Fruit fly (Drosophila melanogaster) whole organism, pupa: ENCODE measurements around the gene CG32814.

Experiments used
- CG13204 ChIP-seq: fragments of 200-800 bp; sonication (Bioruptor generic); optimal IDR thresholded peaks from 2 replicates; lab custom pipeline; 2018; ENCODE audit warnings: missing biosample characterization, mild to moderate bottlenecking, missing genetic modification characterization, moderate library complexity
- CG15710 ChIP-seq: fragments of 200-800 bp; sonication (Bioruptor generic); optimal IDR thresholded peaks from 2 replicates; lab custom pipeline; 2018; ENCODE audit warnings: missing biosample characterization, mild to moderate bottlenecking, missing genetic modification characterization, moderate library complexity
- CG4496 ChIP-seq: fragments of 200-800 bp; sonication (Bioruptor generic); IDR thresholded peaks from 3 replicates; pipeline ENCODE4 v1.3.6; 2022; ENCODE audit warnings: missing biosample characterization, missing genetic modification characterization
- CG9948 ChIP-seq: fragments of 200-800 bp; sonication (Bioruptor generic); optimal IDR thresholded peaks from 2 replicates; lab custom pipeline; 2018; ENCODE audit warnings: missing biosample characterization, mild to moderate bottlenecking, missing genetic modification characterization, moderate library complexity
- EcR ChIP-seq: fragments of 200-800 bp; sonication (Bioruptor generic); optimal IDR thresholded peaks from 3 replicates; lab custom pipeline; 2019; ENCODE audit warnings: missing biosample characterization, missing genetic modification characterization, mild to moderate bottlenecking, moderate library complexity, missing genetic modification reagents
- Pif1B ChIP-seq: fragments of 200-800 bp; sonication (Bioruptor generic); optimal IDR thresholded peaks from 3 replicates; lab custom pipeline; 2016; ENCODE audit warnings: missing biosample characterization, missing genetic modification characterization
- fd96Ca ChIP-seq: fragments of 200-800 bp; sonication (Bioruptor generic); IDR thresholded peaks from 3 replicates; pipeline ENCODE4 v1.3.6; 2022; ENCODE audit warnings: missing biosample characterization, missing genetic modification characterization

DNA sequence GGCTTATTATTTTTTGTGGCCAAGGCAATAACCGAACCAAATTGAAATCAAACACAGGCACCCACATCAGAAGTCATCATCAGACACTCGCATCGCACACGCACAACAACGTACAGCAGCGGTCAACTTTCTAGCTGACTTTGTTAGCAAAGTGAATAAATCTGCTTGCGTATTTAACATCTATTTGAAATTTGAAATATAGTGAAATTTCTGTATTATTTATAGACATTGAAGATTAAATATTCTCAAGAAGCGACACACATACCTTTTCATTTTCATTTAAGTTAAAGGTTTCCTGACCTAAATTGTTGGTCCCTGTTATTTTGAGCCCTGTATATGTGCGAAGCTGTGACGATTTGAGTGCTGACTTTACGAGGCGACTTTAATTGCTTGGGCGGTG, 27.6 kb downstream of the CG32814 start:
- TF ChIP-seq fd96Ca (GFP tag; lab: Robert Waterston, UW) = no peak
- no peak for TF ChIP-seq EcR (GFP tag; lab: Kevin White, UChicago)
- TF ChIP-seq CG15710 (tag; lab: Kevin White, UChicago) = no peak
- no peak for TF ChIP-seq CG9948
- no peak for TF ChIP-seq CG4496
- TF ChIP-seq Pif1B (GFP tag; lab: Kevin White, UChicago) = no peak
- TF ChIP-seq CG13204 (GFP tag; lab: Kevin White, UChicago) = no peak
